Worm (Caenorhabditis elegans) whole organism, L2 larva: ENCODE measurements around the gene Y54G11A.2.

Experiments
- C34F6.9 ChIP-seq: fragments of 150-350 bp; optimal IDR thresholded peaks from 2 replicates; lab custom pipeline; 2014; ENCODE audit warnings: missing biosample characterization, missing genetic modification characterization
- F13H6.1 ChIP-seq: sonication (generic microtip); optimal IDR thresholded peaks from 2 replicates; lab custom pipeline; 2016; ENCODE audit warnings: missing genetic modification characterization, missing compliant biosample characterization
- R02D3.7 ChIP-seq: fragments of 150-350 bp; optimal IDR thresholded peaks from 2 replicates; lab custom pipeline; 2014; ENCODE audit warnings: missing biosample characterization, missing genetic modification characterization
- Y55F3AM.14 ChIP-seq: fragments of 200-800 bp; sonication (Bioruptor generic); optimal IDR thresholded peaks from 2 replicates; lab custom pipeline; 2018; ENCODE audit warnings: mild to moderate bottlenecking, missing genetic modification characterization, missing compliant biosample characterization
- ZK546.5 ChIP-seq: sonication (generic microtip); optimal IDR thresholded peaks from 2 replicates; lab custom pipeline; 2017; ENCODE audit warnings: missing biosample characterization, missing genetic modification characterization
- alr-1 ChIP-seq: fragments of 150-350 bp; optimal IDR thresholded peaks from 2 replicates; lab custom pipeline; 2014; ENCODE audit warnings: missing biosample characterization, missing genetic modification characterization
- aly-2 ChIP-seq: fragments of 150-350 bp; optimal IDR thresholded peaks from 2 replicates; lab custom pipeline; 2014; ENCODE audit warnings: missing biosample characterization, missing genetic modification characterization
- ama-1 ChIP-seq: fragments of 150-350 bp; optimal IDR thresholded peaks from 2 replicates; lab custom pipeline; 2018; ENCODE audit warnings: inconsistent platforms
- blmp-1 ChIP-seq: sonication (generic microtip); optimal IDR thresholded peaks from 2 replicates; lab custom pipeline; 2017; ENCODE audit warnings: missing genetic modification characterization, mild to moderate bottlenecking, missing compliant biosample characterization, antibody characterized with exemption, moderate library complexity; ENCODE audit not compliant: insufficient read depth
- ceh-16 ChIP-seq: fragments of 150-350 bp; optimal IDR thresholded peaks from 2 replicates; lab custom pipeline; 2014; ENCODE audit warnings: missing biosample characterization, missing genetic modification characterization
- ceh-82 ChIP-seq: fragments of 150-350 bp; optimal IDR thresholded peaks from 2 replicates; lab custom pipeline; 2014; ENCODE audit warnings: missing biosample characterization, missing genetic modification characterization
- crh-2 ChIP-seq: sonication (generic microtip); optimal IDR thresholded peaks from 2 replicates; lab custom pipeline; 2017; ENCODE audit warnings: missing biosample characterization, missing genetic modification characterization
- dmd-4 ChIP-seq: sonication (generic microtip); optimal IDR thresholded peaks from 2 replicates; lab custom pipeline; 2017; ENCODE audit warnings: missing biosample characterization, missing genetic modification characterization
- egl-27 ChIP-seq: sonication (generic microtip); optimal IDR thresholded peaks from 3 replicates; lab custom pipeline; 2017; ENCODE audit warnings: missing biosample characterization, missing genetic modification reagents, missing genetic modification characterization
- elt-1 ChIP-seq: fragments of 150-350 bp; optimal IDR thresholded peaks from 2 replicates; lab custom pipeline; 2014; ENCODE audit warnings: missing biosample characterization, missing genetic modification characterization
- elt-3 ChIP-seq: sonication (generic microtip); optimal IDR thresholded peaks from 2 replicates; lab custom pipeline; 2017; ENCODE audit warnings: missing biosample characterization, missing genetic modification characterization
- fos-1 ChIP-seq: fragments of 150-350 bp; optimal IDR thresholded peaks from 2 replicates; lab custom pipeline; 2014; ENCODE audit warnings: missing biosample characterization, missing genetic modification characterization
- gmeb-1 ChIP-seq: fragments of 150-350 bp; optimal IDR thresholded peaks from 2 replicates; lab custom pipeline; 2014; ENCODE audit warnings: missing biosample characterization, missing genetic modification characterization
- lin-11 ChIP-seq: fragments of 150-350 bp; sonication (generic microtip); optimal IDR thresholded peaks from 2 replicates; lab custom pipeline; 2014; ENCODE audit warnings: missing biosample characterization, missing genetic modification characterization, inconsistent platforms, mixed read lengths
- lin-13 ChIP-seq: fragments of 150-350 bp; optimal IDR thresholded peaks from 2 replicates; lab custom pipeline; 2014; ENCODE audit warnings: missing biosample characterization, missing genetic modification reagents, missing genetic modification characterization
- lin-39 ChIP-seq: fragments of 150-350 bp; optimal IDR thresholded peaks from 2 replicates; lab custom pipeline; 2014; ENCODE audit warnings: missing biosample characterization, missing genetic modification reagents, missing genetic modification characterization
- lsy-2 ChIP-seq, 2 experiments: fragments of 150-350 bp in 1 of 2; sonication (generic microtip) in 1 of 2; optimal IDR thresholded peaks; 2 replicates each; lab custom pipeline; 2014 to 2017; ENCODE audit warnings: missing biosample characterization in 2 of 2, missing genetic modification characterization in 2 of 2
- mab-5 ChIP-seq: fragments of 150-350 bp; optimal IDR thresholded peaks from 2 replicates; lab custom pipeline; 2014; ENCODE audit warnings: missing biosample characterization, missing genetic modification characterization
- mbf-1 ChIP-seq: sonication (generic microtip); optimal IDR thresholded peaks from 2 replicates; lab custom pipeline; 2017; ENCODE audit warnings: missing biosample characterization, missing genetic modification characterization
- mdl-1 ChIP-seq, 2 experiments: fragments of 150-350 bp in 1 of 2; sonication (generic microtip) in 1 of 2; optimal IDR thresholded peaks; 2 replicates each; lab custom pipeline; 2017; ENCODE audit warnings: missing biosample characterization in 2 of 2, missing genetic modification characterization in 2 of 2
- nhr-10 ChIP-seq: sonication (generic microtip); optimal IDR thresholded peaks from 2 replicates; lab custom pipeline; 2017; ENCODE audit warnings: missing biosample characterization, missing genetic modification characterization
- nhr-11 ChIP-seq: fragments of 150-350 bp; optimal IDR thresholded peaks from 2 replicates; lab custom pipeline; 2014; ENCODE audit warnings: missing biosample characterization, missing genetic modification characterization
- nhr-12 ChIP-seq: fragments of 150-350 bp; optimal IDR thresholded peaks from 2 replicates; lab custom pipeline; 2014; ENCODE audit warnings: missing biosample characterization, missing genetic modification characterization
- nhr-129 ChIP-seq: fragments of 150-350 bp; optimal IDR thresholded peaks from 2 replicates; lab custom pipeline; 2014; ENCODE audit warnings: missing biosample characterization, missing genetic modification characterization
- nhr-21 ChIP-seq: fragments of 150-350 bp; optimal IDR thresholded peaks from 2 replicates; lab custom pipeline; 2014; ENCODE audit warnings: missing biosample characterization, missing genetic modification characterization
- nhr-23 ChIP-seq: fragments of 150-350 bp; optimal IDR thresholded peaks from 2 replicates; lab custom pipeline; 2014; ENCODE audit warnings: missing biosample characterization, missing genetic modification reagents, missing genetic modification characterization
- nhr-237 ChIP-seq: fragments of 150-350 bp; optimal IDR thresholded peaks from 2 replicates; lab custom pipeline; 2014; ENCODE audit warnings: missing biosample characterization, missing genetic modification characterization
- nhr-25 ChIP-seq: fragments of 150-350 bp; sonication (generic microtip); optimal IDR thresholded peaks from 3 replicates; lab custom pipeline; 2014; ENCODE audit warnings: missing biosample characterization, missing genetic modification characterization
- nhr-6 ChIP-seq: fragments of 150-350 bp; optimal IDR thresholded peaks from 2 replicates; lab custom pipeline; 2014; ENCODE audit warnings: missing biosample characterization, missing genetic modification characterization
- nhr-77 ChIP-seq: fragments of 150-350 bp; optimal IDR thresholded peaks from 2 replicates; lab custom pipeline; 2014; ENCODE audit warnings: missing biosample characterization, missing genetic modification characterization
- peb-1 ChIP-seq: fragments of 150-350 bp; optimal IDR thresholded peaks from 2 replicates; lab custom pipeline; 2014; ENCODE audit warnings: missing biosample characterization, missing genetic modification characterization
- sem-4 ChIP-seq: fragments of 150-350 bp; optimal IDR thresholded peaks from 2 replicates; lab custom pipeline; 2014; ENCODE audit warnings: missing biosample characterization, missing genetic modification reagents, missing genetic modification characterization
- skn-1 ChIP-seq: sonication (generic microtip); optimal IDR thresholded peaks from 2 replicates; lab custom pipeline; 2017; ENCODE audit warnings: missing biosample characterization, missing genetic modification characterization
- sma-3 ChIP-seq: sonication (generic microtip); optimal IDR thresholded peaks from 2 replicates; lab custom pipeline; 2016; ENCODE audit warnings: missing genetic modification reagents, missing genetic modification characterization, missing compliant biosample characterization
- sma-9 ChIP-seq, 2 experiments: fragments of 150-350 bp in 1 of 2; sonication (generic microtip) in 1 of 2; optimal IDR thresholded peaks; 2 replicates each; lab custom pipeline; 2014 to 2016; ENCODE audit warnings: missing genetic modification characterization in 2 of 2, mild to moderate bottlenecking in 1 of 2, missing biosample characterization in 1 of 2, missing compliant biosample characterization in 1 of 2, missing genetic modification reagents in 1 of 2, moderate library complexity in 1 of 2
- snpc-4 ChIP-seq: fragments of 150-350 bp; optimal IDR thresholded peaks from 2 replicates; lab custom pipeline; 2014; ENCODE audit warnings: missing biosample characterization, missing genetic modification characterization
- unc-39 ChIP-seq: fragments of 150-350 bp; optimal IDR thresholded peaks from 2 replicates; lab custom pipeline; 2014; ENCODE audit warnings: missing biosample characterization, missing genetic modification characterization
- unc-55 ChIP-seq: fragments of 150-350 bp; sonication (generic microtip); optimal IDR thresholded peaks from 3 replicates; lab custom pipeline; 2014; ENCODE audit warnings: missing biosample characterization, missing genetic modification reagents, missing genetic modification characterization
- unc-62 ChIP-seq: fragments of 150-350 bp; optimal IDR thresholded peaks from 2 replicates; lab custom pipeline; 2014; ENCODE audit warnings: missing biosample characterization, missing genetic modification reagents, missing genetic modification characterization
- zag-1 ChIP-seq: fragments of 150-350 bp; optimal IDR thresholded peaks from 2 replicates; lab custom pipeline; 2014; ENCODE audit warnings: missing biosample characterization, missing genetic modification characterization
- ztf-1 ChIP-seq: fragments of 200-800 bp; sonication (Bioruptor generic); conservative IDR thresholded peaks from 2 replicates; pipeline ENCODE4 v1.3.6; 2022; ENCODE audit warnings: missing genetic modification characterization, missing compliant biosample characterization
- ztf-11 ChIP-seq: sonication (generic microtip); optimal IDR thresholded peaks from 2 replicates; lab custom pipeline; 2017; ENCODE audit warnings: missing biosample characterization, missing genetic modification characterization
- ztf-4 ChIP-seq: fragments of 150-350 bp; optimal IDR thresholded peaks from 2 replicates; lab custom pipeline; 2014; ENCODE audit warnings: missing biosample characterization, missing genetic modification characterization

Gene Y54G11A.2

ce11 chrII:14249489-14249888 lies 2.7 kb upstream of the Y54G11A.2 start:
- peak; percentile 14 for TF ChIP-seq egl-27 (tag; lab: Kevin White, UChicago)
- TF ChIP-seq lin-39 (tag; lab: Kevin White, UChicago), result no peak
- TF ChIP-seq nhr-77 (tag; lab: Kevin White, UChicago), result no peak
- peak; percentile 79 for TF ChIP-seq nhr-129
- TF ChIP-seq nhr-21 (tag; lab: Kevin White, UChicago), result no peak
- no peak for TF ChIP-seq nhr-23 (tag; lab: Kevin White, UChicago)
- no peak for TF ChIP-seq ZK546.5
- peak; percentile 39 for TF ChIP-seq ztf-4
- TF ChIP-seq lsy-2 (tag; optimal IDR thresholded peaks at IDR 0.05; lab: Kevin White, UChicago), result peak in 1 of 2 experiments; percentile 8
- no peak for TF ChIP-seq nhr-6
- TF ChIP-seq lin-11, result no peak
- no peak for TF ChIP-seq sem-4 (tag; lab: Kevin White, UChicago)
- no peak for TF ChIP-seq elt-3
- peak; percentile 43 for TF ChIP-seq C34F6.9
- TF ChIP-seq Y55F3AM.14, result no peak
- no peak for TF ChIP-seq ztf-1 (GFP tag; lab: Robert Waterston, UW)
- TF ChIP-seq ztf-11 (tag; lab: Kevin White, UChicago), result no peak
- TF ChIP-seq crh-2 (tag; lab: Kevin White, UChicago), result peak; percentile 57
- peak; percentile 19 for TF ChIP-seq sma-3 (GFP tag; lab: Kevin White, UChicago)
- no peak for TF ChIP-seq mbf-1 (tag; lab: Kevin White, UChicago)
- no peak for TF ChIP-seq elt-1 (tag; lab: Kevin White, UChicago)
- no peak for TF ChIP-seq peb-1 (tag; lab: Kevin White, UChicago)
- peak; percentile 20 for TF ChIP-seq gmeb-1 (tag; lab: Kevin White, UChicago)
- peak; percentile 53 to 60 for TF ChIP-seq mdl-1 (tag; optimal IDR thresholded peaks at IDR 0.05; lab: Kevin White, UChicago)
- no peak for TF ChIP-seq dmd-4 (tag; lab: Kevin White, UChicago)
- no peak for TF ChIP-seq unc-39 (tag; lab: Kevin White, UChicago)
- TF ChIP-seq nhr-25 (tag; lab: Kevin White, UChicago), result peak; percentile 37
- peak; percentile 48 for TF ChIP-seq fos-1 (tag; lab: Kevin White, UChicago)
- no peak for TF ChIP-seq snpc-4
- TF ChIP-seq zag-1 (tag; lab: Kevin White, UChicago), result no peak
- TF ChIP-seq ceh-16 (tag; lab: Kevin White, UChicago), result no peak
- no peak for TF ChIP-seq skn-1 (tag; lab: Kevin White, UChicago)
- no peak for TF ChIP-seq nhr-11 (tag; lab: Kevin White, UChicago)
- TF ChIP-seq mab-5 (tag; lab: Kevin White, UChicago), result peak; percentile 31
- TF ChIP-seq unc-55 (GFP tag; lab: Kevin White, UChicago), result peak; percentile 25
- no peak for TF ChIP-seq blmp-1 (tag; lab: Kevin White, UChicago)
- no peak for TF ChIP-seq nhr-237
- TF ChIP-seq ceh-82 (tag; lab: Kevin White, UChicago), result no peak
- no peak for TF ChIP-seq R02D3.7 (tag; lab: Kevin White, UChicago)
- TF ChIP-seq alr-1 (tag; lab: Kevin White, UChicago), result no peak
- no peak for TF ChIP-seq aly-2
- no peak for TF ChIP-seq nhr-12 (tag; lab: Kevin White, UChicago)
- TF ChIP-seq unc-62 (GFP tag; lab: Kevin White, UChicago), result no peak
- peak; percentile 51 for TF ChIP-seq F13H6.1 (tag; lab: Kevin White, UChicago)
- TF ChIP-seq ama-1 (lab: Kevin White, UChicago), result no peak
- no peak for TF ChIP-seq nhr-10
- TF ChIP-seq lin-13, result peak; percentile 14
- TF ChIP-seq sma-9 (GFP tag; optimal IDR thresholded peaks at IDR 0.05; lab: Kevin White, UChicago), result peak; percentile 56
- no peak for TF ChIP-seq sma-9 (tag; optimal IDR thresholded peaks at IDR 0.05; lab: Kevin White, UChicago)
